ENCODE assay signal across 1 fruit fly cellular context in genomic region chrX:1984175-1984973, dm6.
TF ChIP-seq lines count a peak whose summit lies in the region.

No protein-coding gene starts in this region.

TF ChIP-seq in whole organism, embryonic, 481 proteins besides CTCF, POLR2A, EP300 and RAD21 (continued from another document and continues in another):
- peak in 1 of 2 experiments; percentile 75 for TF ChIP-seq Eip74EF (GFP tag; optimal IDR thresholded peaks at IDR 0.05; lab: Kevin White, UChicago)
- peak; percentile 44 for TF ChIP-seq CG1602 (GFP tag; optimal IDR thresholded peaks at IDR 0.05; lab: Kevin White, UChicago)
- TF ChIP-seq wdn (GFP tag; IDR thresholded peaks at IDR 0.05; lab: Robert Waterston, UW): peak; percentile 46; the same call in 1 of the 2 replicates
- TF ChIP-seq TFAM (GFP tag; optimal IDR thresholded peaks at IDR 0.05; lab: Kevin White, UChicago): no peak
- TF ChIP-seq CG17912 (GFP tag; optimal IDR thresholded peaks at IDR 0.05; lab: Kevin White, UChicago): no peak
- 0 out of 3 replicates have a peak, but pooled peaks have one; percentile 29 for TF ChIP-seq otp (GFP tag; IDR thresholded peaks at IDR 0.05; lab: Robert Waterston, UW)
- peak; percentile 58 for TF ChIP-seq Lhr (GFP tag; optimal IDR thresholded peaks at IDR 0.05; lab: Kevin White, UChicago)
- TF ChIP-seq CG11504 (tag; optimal IDR thresholded peaks at IDR 0.05; lab: Kevin White, UChicago): peak; percentile 85
- no peak for TF ChIP-seq hb (GFP tag; IDR thresholded peaks at IDR 0.05; lab: Robert Waterston, UW; ENCODE audit: partially characterized antibody)
- peak; percentile 87 for TF ChIP-seq fd96Cb (tag; optimal IDR thresholded peaks at IDR 0.05; lab: Kevin White, UChicago)
- peak; percentile 33 for TF ChIP-seq CG5245 (GFP tag; optimal IDR thresholded peaks at IDR 0.05; lab: Kevin White, UChicago)
- peak; percentile 85 for TF ChIP-seq bcd (GFP tag; optimal IDR thresholded peaks at IDR 0.05; lab: Kevin White, UChicago)
- peak; percentile 77 for TF ChIP-seq CG7556 (GFP tag; optimal IDR thresholded peaks at IDR 0.05; lab: Kevin White, UChicago)
- TF ChIP-seq CG31388 (GFP tag; optimal IDR thresholded peaks at IDR 0.05; lab: Kevin White, UChicago): no peak
- TF ChIP-seq CG1647 (GFP tag; optimal IDR thresholded peaks at IDR 0.05; lab: Kevin White, UChicago): no peak
- peak; percentile 82 for TF ChIP-seq PHDP (tag; optimal IDR thresholded peaks at IDR 0.05; lab: Kevin White, UChicago)
- no peak for TF ChIP-seq CG7928 (GFP tag; optimal IDR thresholded peaks at IDR 0.05; lab: Kevin White, UChicago)
- peak; percentile 86 for TF ChIP-seq dysf (GFP tag; IDR thresholded peaks at IDR 0.05; lab: Robert Waterston, UW)
- no peak for TF ChIP-seq hth (optimal IDR thresholded peaks at IDR 0.05; lab: Kevin White, UChicago)
- peak in 1 of 3 experiments; percentile 32 for TF ChIP-seq Stat92E (GFP tag; optimal IDR thresholded peaks at IDR 0.05; lab: Kevin White, UChicago)
- TF ChIP-seq pho (GFP tag; optimal IDR thresholded peaks at IDR 0.05; lab: Kevin White, UChicago): peak; percentile 73
- peak; percentile 80 for TF ChIP-seq CG17385 (GFP tag; optimal IDR thresholded peaks at IDR 0.05; lab: Kevin White, UChicago)
- TF ChIP-seq tin (GFP tag; optimal IDR thresholded peaks at IDR 0.05; lab: Kevin White, UChicago): peak; percentile 30
- peak; percentile 56 for TF ChIP-seq Gsc (GFP tag; IDR thresholded peaks at IDR 0.05; lab: Robert Waterston, UW)
- peak; percentile 35 for TF ChIP-seq CG13296 (GFP tag; optimal IDR thresholded peaks at IDR 0.05; lab: Kevin White, UChicago)
- TF ChIP-seq oc (tag; optimal IDR thresholded peaks at IDR 0.05; lab: Kevin White, UChicago): peak; percentile 79
- peak; percentile 36 for TF ChIP-seq CG17186 (GFP tag; optimal IDR thresholded peaks at IDR 0.05; lab: Kevin White, UChicago)
- TF ChIP-seq MTF-1 (GFP tag; optimal IDR thresholded peaks at IDR 0.05; lab: Kevin White, UChicago; ENCODE audit: borderline replicate concordance): no peak
- peak; percentile 59; the same call in 1 of the 2 replicates for TF ChIP-seq klu (GFP tag; IDR thresholded peaks at IDR 0.05; lab: Robert Waterston, UW)
- TF ChIP-seq CG10979 (tag; optimal IDR thresholded peaks at IDR 0.05; lab: Kevin White, UChicago): peak; percentile 79
- no peak for TF ChIP-seq mld (GFP tag; IDR thresholded peaks at IDR 0.05; lab: Robert Waterston, UW; ENCODE audit: partially characterized antibody)
- no peak for TF ChIP-seq h (optimal IDR thresholded peaks at IDR 0.05; lab: Kevin White, UChicago)
- peak; percentile 34; the same call in 1 of the 2 replicates for TF ChIP-seq CG8765 (GFP tag; IDR thresholded peaks at IDR 0.05; lab: Robert Waterston, UW)
- TF ChIP-seq Mrtf (GFP tag; IDR thresholded peaks at IDR 0.05; lab: Robert Waterston, UW): peak; percentile 77; the same call in 2 of the 3 replicates
- peak; percentile 76 for TF ChIP-seq Usf (GFP tag; optimal IDR thresholded peaks at IDR 0.05; lab: Kevin White, UChicago)
- TF ChIP-seq CG7987 (GFP tag; optimal IDR thresholded peaks at IDR 0.05; lab: Kevin White, UChicago): no peak
- TF ChIP-seq CG14860 (GFP tag; IDR thresholded peaks at IDR 0.05; lab: Robert Waterston, UW; ENCODE audit: partially characterized antibody): no peak
- peak; percentile 65 for TF ChIP-seq ssp (GFP tag; IDR thresholded peaks at IDR 0.05; lab: Robert Waterston, UW)
- peak; percentile 15 for TF ChIP-seq Sry-δ (GFP tag; optimal IDR thresholded peaks at IDR 0.05; lab: Kevin White, UChicago)
- TF ChIP-seq CG18476 (GFP tag; optimal IDR thresholded peaks at IDR 0.05; lab: Kevin White, UChicago): peak; percentile 67
- TF ChIP-seq chif (GFP tag; optimal IDR thresholded peaks at IDR 0.05; lab: Kevin White, UChicago): peak; percentile 50 to 76
- peak in 1 of 2 experiments; percentile 85 for TF ChIP-seq bsh (GFP tag; optimal IDR thresholded peaks at IDR 0.05; lab: Kevin White, UChicago)
- TF ChIP-seq croc (GFP tag; conservative IDR thresholded peaks at IDR 0.05; lab: Robert Waterston, UW): peak; percentile 79
- peak; percentile 84 for TF ChIP-seq Abd-B (GFP tag; optimal IDR thresholded peaks at IDR 0.05; lab: Kevin White, UChicago)
- TF ChIP-seq Dfd (GFP tag; optimal IDR thresholded peaks at IDR 0.05; lab: Kevin White, UChicago): no peak
- no peak for TF ChIP-seq Dbx (GFP tag; IDR thresholded peaks at IDR 0.05; lab: Robert Waterston, UW)
- TF ChIP-seq scrt (GFP tag; optimal IDR thresholded peaks at IDR 0.05; lab: Kevin White, UChicago): peak; percentile 38
- no peak for TF ChIP-seq Elba2 (GFP tag; optimal IDR thresholded peaks at IDR 0.05; lab: Kevin White, UChicago)
- TF ChIP-seq Doc2 (GFP tag; IDR thresholded peaks at IDR 0.05; lab: Robert Waterston, UW): no peak
- TF ChIP-seq gcm2 (GFP tag; optimal IDR thresholded peaks at IDR 0.05; lab: Kevin White, UChicago): no peak
- no peak for TF ChIP-seq bbx (GFP tag; IDR thresholded peaks at IDR 0.05; lab: Robert Waterston, UW; ENCODE audit: partially characterized antibody)
- peak; percentile 82 for TF ChIP-seq jigr1 (GFP tag; IDR thresholded peaks at IDR 0.05; lab: Robert Waterston, UW)
- TF ChIP-seq CG12942 (GFP tag; optimal IDR thresholded peaks at IDR 0.05; lab: Kevin White, UChicago): peak; percentile 48
- peak; percentile 99 for TF ChIP-seq D19A (tag; optimal IDR thresholded peaks at IDR 0.05; lab: Kevin White, UChicago)
- peak; percentile 62 for TF ChIP-seq Meics (GFP tag; optimal IDR thresholded peaks at IDR 0.05; lab: Kevin White, UChicago)
- peak; percentile 82; the same call in 2 of the 3 replicates for TF ChIP-seq so (GFP tag; IDR thresholded peaks at IDR 0.05; lab: Robert Waterston, UW)
- peak; percentile 73 for TF ChIP-seq NfI (GFP tag; optimal IDR thresholded peaks at IDR 0.05; lab: Kevin White, UChicago)
- peak; percentile 93 for TF ChIP-seq row (GFP tag; IDR thresholded peaks at IDR 0.05; lab: Robert Waterston, UW)
- no peak for TF ChIP-seq unc-4 (GFP tag; IDR thresholded peaks at IDR 0.05; lab: Robert Waterston, UW; ENCODE audit: partially characterized antibody)
- peak; percentile 88 for TF ChIP-seq CG17361 (GFP tag; IDR thresholded peaks at IDR 0.05; lab: Robert Waterston, UW)
- peak; percentile 89 for TF ChIP-seq nmo (GFP tag; optimal IDR thresholded peaks at IDR 0.05; lab: Kevin White, UChicago)
- no peak for TF ChIP-seq CG8290 (GFP tag; optimal IDR thresholded peaks at IDR 0.05; lab: Kevin White, UChicago)
- TF ChIP-seq CG8290 (tag; optimal IDR thresholded peaks at IDR 0.05; lab: Kevin White, UChicago): peak; percentile 12 to 87
- TF ChIP-seq CG4282 (GFP tag; optimal IDR thresholded peaks at IDR 0.05; lab: Kevin White, UChicago): no peak
- peak; percentile 29 for TF ChIP-seq ftz-f1 (GFP tag; optimal IDR thresholded peaks at IDR 0.05; lab: Kevin White, UChicago)
- no peak for TF ChIP-seq YL-1 (GFP tag; optimal IDR thresholded peaks at IDR 0.05; lab: Kevin White, UChicago)
- no peak for TF ChIP-seq pfk (GFP tag; optimal IDR thresholded peaks at IDR 0.05; lab: Kevin White, UChicago)
- TF ChIP-seq gt (GFP tag; IDR thresholded peaks at IDR 0.05; lab: Robert Waterston, UW): peak; percentile 52; the same call in 1 of the 2 replicates
- no peak for TF ChIP-seq CG8478 (optimal IDR thresholded peaks at IDR 0.05; lab: Kevin White, UChicago)
- peak; percentile 16 for TF ChIP-seq kay (GFP tag; optimal IDR thresholded peaks at IDR 0.05; lab: Kevin White, UChicago)
- TF ChIP-seq CG4854 (GFP tag; optimal IDR thresholded peaks at IDR 0.05; lab: Kevin White, UChicago): peak; percentile 45
- peak; percentile 4 for TF ChIP-seq zen (tag; optimal IDR thresholded peaks at IDR 0.05; lab: Kevin White, UChicago)
- TF ChIP-seq CG8089 (GFP tag; optimal IDR thresholded peaks at IDR 0.05; lab: Kevin White, UChicago): peak; percentile 41
- peak; percentile 82 for TF ChIP-seq CG2712 (tag; optimal IDR thresholded peaks at IDR 0.05; lab: Kevin White, UChicago)
- TF ChIP-seq CG17359 (tag; optimal IDR thresholded peaks at IDR 0.05; lab: Kevin White, UChicago): peak; percentile 77
- TF ChIP-seq Dref (GFP tag; IDR thresholded peaks at IDR 0.05; lab: Robert Waterston, UW): no peak
- peak; percentile 85 for TF ChIP-seq CG9609 (GFP tag; optimal IDR thresholded peaks at IDR 0.05; lab: Kevin White, UChicago)
- no peak for TF ChIP-seq gce (GFP tag; IDR thresholded peaks at IDR 0.05; lab: Robert Waterston, UW)
- peak; percentile 82 for TF ChIP-seq CG7786 (GFP tag; optimal IDR thresholded peaks at IDR 0.05; lab: Kevin White, UChicago)
- TF ChIP-seq ato (GFP tag; IDR thresholded peaks at IDR 0.05; lab: Robert Waterston, UW; ENCODE audit: partially characterized antibody): no peak
- no peak for TF ChIP-seq gfzf (GFP tag; optimal IDR thresholded peaks at IDR 0.05; lab: Kevin White, UChicago)
- TF ChIP-seq CG14667 (GFP tag; IDR thresholded peaks at IDR 0.05; lab: Robert Waterston, UW): peak; percentile 73
- peak; percentile 46 for TF ChIP-seq Mad (GFP tag; optimal IDR thresholded peaks at IDR 0.05; lab: Kevin White, UChicago)
- TF ChIP-seq CG9797 (GFP tag; optimal IDR thresholded peaks at IDR 0.05; lab: Kevin White, UChicago): peak; percentile 0
- peak; percentile 67 for TF ChIP-seq Asciz (GFP tag; optimal IDR thresholded peaks at IDR 0.05; lab: Kevin White, UChicago)
- peak; percentile 82 for TF ChIP-seq CG13424 (tag; optimal IDR thresholded peaks at IDR 0.05; lab: Kevin White, UChicago)
- peak; percentile 95 for TF ChIP-seq sens (GFP tag; lab: Kevin White, UChicago)
- peak; percentile 48 for TF ChIP-seq CG3163 (GFP tag; optimal IDR thresholded peaks at IDR 0.05; lab: Kevin White, UChicago)
- TF ChIP-seq Ptx1 (GFP tag; IDR thresholded peaks at IDR 0.05; lab: Robert Waterston, UW): peak; percentile 83
- TF ChIP-seq NK7.1 (GFP tag; optimal IDR thresholded peaks at IDR 0.05; lab: Kevin White, UChicago): peak; percentile 45
- TF ChIP-seq Lpt (GFP tag; optimal IDR thresholded peaks at IDR 0.05; lab: Kevin White, UChicago): no peak
- peak; percentile 59 for TF ChIP-seq CG11247 (GFP tag; IDR thresholded peaks at IDR 0.05; lab: Robert Waterston, UW)
- TF ChIP-seq CG17568 (GFP tag; optimal IDR thresholded peaks at IDR 0.05; lab: Kevin White, UChicago): peak; percentile 32
- TF ChIP-seq Pdp1 (GFP tag; optimal IDR thresholded peaks at IDR 0.05; lab: Kevin White, UChicago): peak; percentile 42 to 50
- no peak for TF ChIP-seq Sin3A (optimal IDR thresholded peaks at IDR 0.05; lab: Kevin White, UChicago)
- TF ChIP-seq CG4424 (GFP tag; optimal IDR thresholded peaks at IDR 0.05; lab: Kevin White, UChicago): peak; percentile 39
- TF ChIP-seq NC2β (GFP tag; optimal IDR thresholded peaks at IDR 0.05; lab: Kevin White, UChicago): peak; percentile 23
- TF ChIP-seq H15 (GFP tag; IDR thresholded peaks at IDR 0.05; lab: Robert Waterston, UW): peak; percentile 69
- TF ChIP-seq CG14441 (GFP tag; IDR thresholded peaks at IDR 0.05; lab: Robert Waterston, UW): peak; percentile 76
- TF ChIP-seq CG17612 (GFP tag; IDR thresholded peaks at IDR 0.05; lab: Robert Waterston, UW): no peak; the same call in 1 of the 2 replicates
- TF ChIP-seq CG4707 (GFP tag; optimal IDR thresholded peaks at IDR 0.05; lab: Kevin White, UChicago): peak; percentile 20
- TF ChIP-seq vnd (GFP tag; IDR thresholded peaks at IDR 0.05; lab: Robert Waterston, UW; ENCODE audit: partially characterized antibody): no peak
- TF ChIP-seq Sox102F (GFP tag; optimal IDR thresholded peaks at IDR 0.05; lab: Kevin White, UChicago): peak; percentile 90
- TF ChIP-seq Hsf (GFP tag; optimal IDR thresholded peaks at IDR 0.05; lab: Kevin White, UChicago): peak; percentile 71
- peak; percentile 60 for TF ChIP-seq CG9215 (GFP tag; IDR thresholded peaks at IDR 0.05; lab: Robert Waterston, UW)
- TF ChIP-seq gcm (GFP tag; optimal IDR thresholded peaks at IDR 0.05; lab: Kevin White, UChicago): peak; percentile 80
- peak; percentile 60 for TF ChIP-seq run (tag; optimal IDR thresholded peaks at IDR 0.05; lab: Kevin White, UChicago)
- TF ChIP-seq caup (GFP tag; optimal IDR thresholded peaks at IDR 0.05; lab: Kevin White, UChicago; ENCODE audit: severe bottlenecking): peak; percentile 14
- TF ChIP-seq CG15601 (tag; optimal IDR thresholded peaks at IDR 0.05; lab: Kevin White, UChicago): peak; percentile 79
- no peak for TF ChIP-seq eve (GFP tag; optimal IDR thresholded peaks at IDR 0.05; lab: Kevin White, UChicago)
- peak; percentile 58 for TF ChIP-seq schlank (tag; optimal IDR thresholded peaks at IDR 0.05; lab: Kevin White, UChicago)
- TF ChIP-seq sd (tag; optimal IDR thresholded peaks at IDR 0.05; lab: Kevin White, UChicago): peak; percentile 48
- TF ChIP-seq CG43689 (GFP tag; IDR thresholded peaks at IDR 0.05; lab: Robert Waterston, UW): peak; percentile 63
- TF ChIP-seq crp (GFP tag; optimal IDR thresholded peaks at IDR 0.05; lab: Kevin White, UChicago): peak in 1 of 2 experiments; percentile 37
- TF ChIP-seq fu2 (GFP tag; optimal IDR thresholded peaks at IDR 0.05; lab: Kevin White, UChicago): peak; percentile 74
- no peak for TF ChIP-seq corto (GFP tag; optimal IDR thresholded peaks at IDR 0.05; lab: Kevin White, UChicago)
- TF ChIP-seq Nf-YC (tag; optimal IDR thresholded peaks at IDR 0.05; lab: Kevin White, UChicago): peak; percentile 55
- TF ChIP-seq zfh2 (GFP tag; optimal IDR thresholded peaks at IDR 0.05; lab: Kevin White, UChicago): peak; percentile 84
- peak; percentile 54; the same call in 1 of the 2 replicates for TF ChIP-seq sens-2 (GFP tag; IDR thresholded peaks at IDR 0.05; lab: Robert Waterston, UW)
- peak; percentile 78 for TF ChIP-seq HLH54F (GFP tag; optimal IDR thresholded peaks at IDR 0.05; lab: Kevin White, UChicago)
- TF ChIP-seq CG34376 (GFP tag; optimal IDR thresholded peaks at IDR 0.05; lab: Kevin White, UChicago): no peak
- peak; percentile 76 for TF ChIP-seq CG12659 (GFP tag; optimal IDR thresholded peaks at IDR 0.05; lab: Kevin White, UChicago)
- no peak for TF ChIP-seq pita (GFP tag; optimal IDR thresholded peaks at IDR 0.05; lab: Kevin White, UChicago)
- peak; percentile 53 for TF ChIP-seq Fer3 (tag; optimal IDR thresholded peaks at IDR 0.05; lab: Kevin White, UChicago)
- TF ChIP-seq CG10267 (tag; optimal IDR thresholded peaks at IDR 0.05; lab: Kevin White, UChicago): peak; percentile 50
- TF ChIP-seq grau (tag; optimal IDR thresholded peaks at IDR 0.05; lab: Kevin White, UChicago): peak; percentile 81
- TF ChIP-seq Chrac-16 (GFP tag; optimal IDR thresholded peaks at IDR 0.05; lab: Kevin White, UChicago): peak; percentile 25
- TF ChIP-seq inv (GFP tag; IDR thresholded peaks at IDR 0.05; lab: Robert Waterston, UW; ENCODE audit: partially characterized antibody): no peak
- no peak for TF ChIP-seq p53 (GFP tag; optimal IDR thresholded peaks at IDR 0.05; lab: Kevin White, UChicago)
- peak; percentile 74 for TF ChIP-seq CG32767 (GFP tag; IDR thresholded peaks at IDR 0.05; lab: Robert Waterston, UW)
- peak; percentile 60 for TF ChIP-seq CG10543 (GFP tag; optimal IDR thresholded peaks at IDR 0.05; lab: Kevin White, UChicago)
